Fruit fly (Drosophila melanogaster) whole organism, prepupa: ENCODE data around the gene CG13937.

Experiments
- Blimp-1 ChIP-seq: fragments of 200-800 bp; sonication (Bioruptor generic); optimal IDR thresholded peaks from 3 replicates; lab custom pipeline; 2017; ENCODE audit warnings: missing biosample characterization, missing genetic modification characterization, mild to moderate bottlenecking, moderate library complexity, missing genetic modification reagents
- CG10631 ChIP-seq: fragments of 200-800 bp; sonication (Bioruptor generic); optimal IDR thresholded peaks from 2 replicates; lab custom pipeline; 2016; ENCODE audit warnings: missing biosample characterization, missing genetic modification characterization
- CG10669 ChIP-seq: fragments of 200-800 bp; sonication (Bioruptor generic); optimal IDR thresholded peaks from 3 replicates; lab custom pipeline; 2018; ENCODE audit warnings: missing biosample characterization, mild to moderate bottlenecking, missing genetic modification characterization, moderate library complexity
- CG11294 ChIP-seq: fragments of 200-800 bp; sonication (Bioruptor generic); IDR thresholded peaks from 2 replicates; pipeline ENCODE4 v1.3.6; 2022; ENCODE audit warnings: missing biosample characterization, missing genetic modification characterization
- CG11762 ChIP-seq: fragments of 200-800 bp; sonication (Bioruptor generic); optimal IDR thresholded peaks from 3 replicates; lab custom pipeline; 2016; ENCODE audit warnings: missing biosample characterization, missing genetic modification characterization; ENCODE audit not compliant: insufficient read depth
- CG11902 ChIP-seq: fragments of 200-800 bp; sonication (Bioruptor generic); optimal IDR thresholded peaks from 3 replicates; lab custom pipeline; 2016; ENCODE audit warnings: missing biosample characterization, missing genetic modification characterization
- CG15336 ChIP-seq: fragments of 200-800 bp; sonication (Bioruptor generic); IDR thresholded peaks from 2 replicates; pipeline ENCODE4 v1.3.6; 2022; ENCODE audit warnings: missing biosample characterization, missing genetic modification characterization
- CG1621 ChIP-seq: fragments of 200-800 bp; sonication (Bioruptor generic); optimal IDR thresholded peaks from 3 replicates; lab custom pipeline; 2018; ENCODE audit warnings: missing biosample characterization, mild to moderate bottlenecking, missing genetic modification characterization
- CG16779 ChIP-seq: fragments of 200-800 bp; sonication (Bioruptor generic); optimal IDR thresholded peaks from 3 replicates; lab custom pipeline; 2017; ENCODE audit warnings: missing biosample characterization, mild to moderate bottlenecking, missing genetic modification characterization
- CG31627 ChIP-seq: fragments of 200-800 bp; sonication (Bioruptor generic); optimal IDR thresholded peaks from 3 replicates; lab custom pipeline; 2016; ENCODE audit warnings: missing biosample characterization, missing genetic modification characterization
- CG32006 ChIP-seq: fragments of 200-800 bp; sonication (Bioruptor generic); optimal IDR thresholded peaks from 3 replicates; lab custom pipeline; 2017; ENCODE audit warnings: missing biosample characterization, mild to moderate bottlenecking, missing genetic modification characterization
- CG34406 ChIP-seq: fragments of 200-800 bp; sonication (Bioruptor generic); optimal IDR thresholded peaks from 3 replicates; lab custom pipeline; 2016; ENCODE audit warnings: missing biosample characterization, missing genetic modification characterization
- CG3919 ChIP-seq: fragments of 200-800 bp; sonication (Bioruptor generic); optimal IDR thresholded peaks from 3 replicates; lab custom pipeline; 2016; ENCODE audit warnings: missing biosample characterization, missing genetic modification characterization
- CG4318 ChIP-seq: fragments of 200-800 bp; sonication (Bioruptor generic); optimal IDR thresholded peaks from 3 replicates; lab custom pipeline; 2017; ENCODE audit warnings: missing biosample characterization, mild to moderate bottlenecking, missing genetic modification characterization
- CG6276 ChIP-seq: fragments of 200-800 bp; sonication (Bioruptor generic); optimal IDR thresholded peaks from 2 replicates; lab custom pipeline; 2017; ENCODE audit warnings: missing biosample characterization, mild to moderate bottlenecking, missing genetic modification characterization
- CG6792 ChIP-seq: fragments of 200-800 bp; sonication (Bioruptor generic); optimal IDR thresholded peaks from 3 replicates; lab custom pipeline; 2016; ENCODE audit warnings: missing biosample characterization, missing genetic modification characterization
- CG6808 ChIP-seq: fragments of 200-800 bp; sonication (Bioruptor generic); optimal IDR thresholded peaks from 3 replicates; lab custom pipeline; 2017; ENCODE audit warnings: missing biosample characterization, missing genetic modification characterization, mild to moderate bottlenecking, moderate library complexity, missing genetic modification reagents
- CG6854 ChIP-seq: fragments of 200-800 bp; sonication (Bioruptor generic); optimal IDR thresholded peaks from 2 replicates; lab custom pipeline; 2017; ENCODE audit warnings: missing biosample characterization, mild to moderate bottlenecking, missing genetic modification characterization
- CG7368 ChIP-seq: fragments of 200-800 bp; sonication (Bioruptor generic); optimal IDR thresholded peaks from 3 replicates; lab custom pipeline; 2016; ENCODE audit warnings: missing biosample characterization, missing genetic modification characterization
- CG8119 ChIP-seq: fragments of 200-800 bp; sonication (Bioruptor generic); IDR thresholded peaks from 3 replicates; pipeline ENCODE4 v1.3.6; 2022; ENCODE audit warnings: missing biosample characterization, missing genetic modification characterization
- CG8319 ChIP-seq: fragments of 200-800 bp; sonication (Bioruptor generic); optimal IDR thresholded peaks from 3 replicates; lab custom pipeline; 2016; ENCODE audit warnings: missing biosample characterization, missing genetic modification characterization
- CG8632 ChIP-seq: fragments of 200-800 bp; sonication (Bioruptor generic); optimal IDR thresholded peaks from 3 replicates; lab custom pipeline; 2016; ENCODE audit warnings: missing biosample characterization, missing genetic modification characterization
- CG9139 ChIP-seq: fragments of 200-800 bp; sonication (Bioruptor generic); optimal IDR thresholded peaks from 3 replicates; lab custom pipeline; 2017; ENCODE audit warnings: missing biosample characterization, mild to moderate bottlenecking, missing genetic modification characterization
- Eip75B ChIP-seq: fragments of 200-800 bp; sonication (Bioruptor generic); optimal IDR thresholded peaks from 3 replicates; lab custom pipeline; 2016; ENCODE audit warnings: missing biosample characterization, missing genetic modification characterization
- Eip93F ChIP-seq: fragments of 200-800 bp; sonication (Bioruptor generic); optimal IDR thresholded peaks from 2 replicates; lab custom pipeline; 2016; ENCODE audit warnings: missing biosample characterization, mild to moderate bottlenecking, missing genetic modification characterization
- Ets21C ChIP-seq: fragments of 200-800 bp; sonication (Bioruptor generic); optimal IDR thresholded peaks from 3 replicates; lab custom pipeline; 2016; ENCODE audit warnings: missing biosample characterization, missing genetic modification characterization
- Ets96B ChIP-seq: fragments of 200-800 bp; optimal IDR thresholded peaks from 2 replicates; lab custom pipeline; 2019; ENCODE audit warnings: missing biosample characterization, mild to moderate bottlenecking, missing genetic modification characterization, moderate library complexity
- Gug ChIP-seq: fragments of 200-800 bp; sonication (Bioruptor generic); IDR thresholded peaks from 2 replicates; pipeline ENCODE4 v1.3.6; 2022; ENCODE audit warnings: missing biosample characterization, missing genetic modification characterization
- Hr39 ChIP-seq: fragments of 200-800 bp; sonication (Bioruptor generic); optimal IDR thresholded peaks from 2 replicates; lab custom pipeline; 2016; ENCODE audit warnings: missing biosample characterization, missing genetic modification characterization
- Hr4 ChIP-seq: fragments of 200-800 bp; sonication (Bioruptor generic); optimal IDR thresholded peaks from 3 replicates; lab custom pipeline; 2016; ENCODE audit warnings: missing biosample characterization, missing genetic modification characterization
- Lpt ChIP-seq: fragments of 200-800 bp; sonication (Bioruptor generic); optimal IDR thresholded peaks from 3 replicates; lab custom pipeline; 2016; ENCODE audit warnings: missing biosample characterization, missing genetic modification characterization
- Met ChIP-seq: fragments of 200-800 bp; sonication (Bioruptor generic); optimal IDR thresholded peaks from 3 replicates; lab custom pipeline; 2016; ENCODE audit warnings: missing biosample characterization, missing genetic modification characterization
- OdsH ChIP-seq: fragments of 200-800 bp; sonication (Bioruptor generic); optimal IDR thresholded peaks from 3 replicates; lab custom pipeline; 2016; ENCODE audit warnings: missing biosample characterization, missing genetic modification characterization
- Smox ChIP-seq: fragments of 200-800 bp; sonication (Bioruptor generic); optimal IDR thresholded peaks from 3 replicates; lab custom pipeline; 2016; ENCODE audit warnings: missing biosample characterization, missing genetic modification characterization
- Sox102F ChIP-seq: fragments of 200-800 bp; sonication (Bioruptor generic); optimal IDR thresholded peaks from 2 replicates; lab custom pipeline; 2016; ENCODE audit warnings: missing biosample characterization, mild to moderate bottlenecking, missing genetic modification characterization
- Sox14 ChIP-seq: fragments of 200-800 bp; sonication (Bioruptor generic); optimal IDR thresholded peaks from 3 replicates; lab custom pipeline; 2016; ENCODE audit warnings: missing biosample characterization, missing genetic modification characterization
- Sox15 ChIP-seq: fragments of 200-800 bp; sonication (Bioruptor generic); optimal IDR thresholded peaks from 3 replicates; lab custom pipeline; 2016; ENCODE audit warnings: missing biosample characterization, missing genetic modification characterization
- achi ChIP-seq: fragments of 200-800 bp; sonication (Bioruptor generic); optimal IDR thresholded peaks from 3 replicates; lab custom pipeline; 2016; ENCODE audit warnings: missing biosample characterization, missing genetic modification characterization
- acj6 ChIP-seq: fragments of 200-800 bp; sonication (Bioruptor generic); optimal IDR thresholded peaks from 3 replicates; lab custom pipeline; 2016; ENCODE audit warnings: missing biosample characterization, missing genetic modification characterization
- cyc ChIP-seq: fragments of 200-800 bp; sonication (Bioruptor generic); optimal IDR thresholded peaks from 3 replicates; lab custom pipeline; 2016; ENCODE audit warnings: missing biosample characterization, missing genetic modification characterization
- dac ChIP-seq: fragments of 200-800 bp; sonication (Bioruptor generic); optimal IDR thresholded peaks from 2 replicates; lab custom pipeline; 2017; ENCODE audit warnings: missing biosample characterization, mild to moderate bottlenecking, missing genetic modification characterization
- dsx ChIP-seq: fragments of 200-800 bp; optimal IDR thresholded peaks from 3 replicates; lab custom pipeline; 2019; ENCODE audit warnings: missing biosample characterization, mild to moderate bottlenecking, missing genetic modification characterization, moderate library complexity; ENCODE audit not compliant: poor library complexity, severe bottlenecking
- esn ChIP-seq: fragments of 200-800 bp; sonication (Bioruptor generic); optimal IDR thresholded peaks from 2 replicates; lab custom pipeline; 2016; ENCODE audit warnings: missing biosample characterization, mild to moderate bottlenecking, missing genetic modification characterization, moderate library complexity
- fd59A ChIP-seq: fragments of 200-800 bp; sonication (Bioruptor generic); optimal IDR thresholded peaks from 2 replicates; lab custom pipeline; 2017; ENCODE audit warnings: missing biosample characterization, mild to moderate bottlenecking, missing genetic modification characterization, missing genetic modification reagents
- fd85E ChIP-seq: fragments of 200-800 bp; sonication (Bioruptor generic); optimal IDR thresholded peaks from 3 replicates; lab custom pipeline; 2016; ENCODE audit warnings: missing biosample characterization, missing genetic modification characterization
- fkh ChIP-seq: fragments of 200-800 bp; sonication (Bioruptor generic); optimal IDR thresholded peaks from 3 replicates; lab custom pipeline; 2017; ENCODE audit warnings: missing biosample characterization, mild to moderate bottlenecking, missing genetic modification characterization, moderate library complexity
- lz ChIP-seq: fragments of 200-800 bp; sonication (Bioruptor generic); optimal IDR thresholded peaks from 3 replicates; lab custom pipeline; 2016; ENCODE audit warnings: missing biosample characterization, missing genetic modification characterization
- net ChIP-seq: fragments of 200-800 bp; sonication (Bioruptor generic); optimal IDR thresholded peaks from 3 replicates; lab custom pipeline; 2016; ENCODE audit warnings: missing biosample characterization, missing genetic modification characterization
- pdm3 ChIP-seq: fragments of 200-800 bp; sonication (Bioruptor generic); optimal IDR thresholded peaks from 3 replicates; lab custom pipeline; 2016; ENCODE audit warnings: missing biosample characterization, missing genetic modification characterization
- spab ChIP-seq: fragments of 200-800 bp; sonication (Bioruptor generic); optimal IDR thresholded peaks from 2 replicates; lab custom pipeline; 2017; ENCODE audit warnings: missing biosample characterization, mild to moderate bottlenecking, missing genetic modification characterization, missing genetic modification reagents
- svp ChIP-seq: fragments of 200-800 bp; sonication (Bioruptor generic); peaks from one replicate; lab custom pipeline; 2016; ENCODE audit warnings: missing biosample characterization, missing genetic modification characterization
- topi ChIP-seq: fragments of 200-800 bp; sonication (Bioruptor generic); optimal IDR thresholded peaks from 3 replicates; lab custom pipeline; 2016; ENCODE audit warnings: missing biosample characterization, missing genetic modification characterization
- vri ChIP-seq: fragments of 200-800 bp; sonication (Bioruptor generic); optimal IDR thresholded peaks from 3 replicates; lab custom pipeline; 2016; ENCODE audit warnings: missing biosample characterization, mild to moderate bottlenecking, missing genetic modification characterization

The CG13937 gene

DNA sequence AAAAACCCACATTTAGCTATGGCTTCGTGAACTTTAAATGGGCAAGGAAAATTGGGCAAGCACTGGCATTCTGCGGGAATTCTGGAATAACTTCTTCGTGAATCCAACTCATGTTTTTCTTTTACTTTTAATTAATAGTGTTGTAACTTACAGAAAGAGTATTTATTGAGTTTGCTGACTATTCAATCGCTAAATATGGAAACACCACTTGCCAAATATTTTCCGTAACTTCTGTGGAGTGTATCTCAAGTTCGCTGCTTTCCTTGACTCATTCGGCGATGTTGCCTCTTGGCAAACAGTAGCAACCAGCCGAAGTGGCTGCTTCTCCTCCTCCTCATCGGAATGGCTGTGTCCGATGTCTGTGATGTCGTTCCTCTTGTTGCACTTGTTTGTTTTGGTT lies 22.4 kb upstream of the CG13937 start:
- TF ChIP-seq Sox14 (GFP tag; lab: Kevin White, UChicago) (no peak), dac (GFP tag; lab: Kevin White, UChicago) (peak; percentile 69), Eip75B (GFP tag; lab: Kevin White, UChicago) (no peak), CG8119 (GFP tag; lab: Robert Waterston, UW) (peak; percentile 66; the same call in 2 of the 3 replicates), CG31627 (GFP tag; lab: Kevin White, UChicago) (peak; percentile 16), vri (no peak), CG6854 (GFP tag; lab: Kevin White, UChicago) (no peak), CG3919 (GFP tag; lab: Kevin White, UChicago) (peak; percentile 56), CG11902 (GFP tag; lab: Kevin White, UChicago) (peak; percentile 41), dsx (GFP tag; lab: Kevin White, UChicago) (no peak), CG6276 (GFP tag; lab: Kevin White, UChicago) (peak; percentile 62), CG9139 (GFP tag; lab: Kevin White, UChicago) (no peak), topi (GFP tag; lab: Kevin White, UChicago) (no peak), Gug (GFP tag; lab: Robert Waterston, UW) (no peak), achi (peak; percentile 41), CG32006 (GFP tag; lab: Kevin White, UChicago) (peak; percentile 92), CG10669 (GFP tag; lab: Kevin White, UChicago) (peak; percentile 9), OdsH (GFP tag; lab: Kevin White, UChicago) (peak; percentile 54), Blimp-1 (no peak), Ets96B (tag; lab: Kevin White, UChicago) (peak; percentile 0), Sox102F (GFP tag; lab: Kevin White, UChicago) (peak; percentile 11), CG4318 (GFP tag; lab: Kevin White, UChicago) (peak; percentile 71), CG7368 (peak; percentile 49), spab (GFP tag; lab: Kevin White, UChicago) (peak; percentile 3), svp (GFP tag; lab: Kevin White, UChicago) (peak; percentile 49), net (GFP tag; lab: Kevin White, UChicago) (peak; percentile 52), CG11762 (GFP tag; lab: Kevin White, UChicago) (no peak), Hr39 (peak; percentile 11), Met (GFP tag; lab: Kevin White, UChicago) (peak; percentile 22), fd85E (GFP tag; lab: Kevin White, UChicago) (no peak), CG1621 (tag; lab: Kevin White, UChicago) (no peak), CG8319 (no peak), esn (GFP tag; lab: Kevin White, UChicago) (peak; percentile 20), CG16779 (tag; lab: Kevin White, UChicago) (no peak), fkh (GFP tag; lab: Kevin White, UChicago) (no peak), CG15336 (GFP tag; lab: Robert Waterston, UW) (peak; percentile 74), Lpt (GFP tag; lab: Kevin White, UChicago) (peak; percentile 32), Eip93F (GFP tag; lab: Kevin White, UChicago) (no peak), Sox15 (GFP tag; lab: Kevin White, UChicago) (peak; percentile 28), CG6792 (GFP tag; lab: Kevin White, UChicago) (peak; percentile 24), Smox (GFP tag; lab: Kevin White, UChicago) (peak; percentile 25), CG10631 (GFP tag; lab: Kevin White, UChicago) (no peak), CG34406 (peak; percentile 43), CG6808 (GFP tag; lab: Kevin White, UChicago) (peak; percentile 21), acj6 (GFP tag; lab: Kevin White, UChicago) (peak; percentile 52), pdm3 (peak; percentile 56), cyc (GFP tag; lab: Kevin White, UChicago) (no peak), CG11294 (GFP tag; lab: Robert Waterston, UW) (no peak), CG8632 (GFP tag; lab: Kevin White, UChicago) (peak; percentile 33), lz (no peak), Hr4 (GFP tag; lab: Kevin White, UChicago) (peak; percentile 75), fd59A (GFP tag; lab: Kevin White, UChicago) (no peak), Ets21C (no peak)
